Fruit fly (Drosophila melanogaster) whole organism: ENCODE results near the gene flw.

Experiments used
- CG8478 ChIP-seq: fragments of >200 bp; optimal IDR thresholded peaks from 2 replicates; lab custom pipeline; 2018; ENCODE audit warnings: inconsistent platforms
- Dll ChIP-seq: fragments of >200 bp; optimal IDR thresholded peaks from 2 replicates; lab custom pipeline; 2017
- EcR ChIP-seq, 2 experiments: fragments of >200 bp; optimal IDR thresholded peaks; 2 replicates each; lab custom pipeline; 2017; ENCODE audit warnings: missing biosample characterization in 2 of 2, missing genetic modification characterization in 2 of 2, missing genetic modification reagents in 2 of 2
- pan ChIP-seq: fragments of >200 bp; optimal IDR thresholded peaks from 2 replicates; lab custom pipeline; 2017
- psq ChIP-seq: fragments of >200 bp; optimal IDR thresholded peaks from 2 replicates; lab custom pipeline; 2017

DNA sequence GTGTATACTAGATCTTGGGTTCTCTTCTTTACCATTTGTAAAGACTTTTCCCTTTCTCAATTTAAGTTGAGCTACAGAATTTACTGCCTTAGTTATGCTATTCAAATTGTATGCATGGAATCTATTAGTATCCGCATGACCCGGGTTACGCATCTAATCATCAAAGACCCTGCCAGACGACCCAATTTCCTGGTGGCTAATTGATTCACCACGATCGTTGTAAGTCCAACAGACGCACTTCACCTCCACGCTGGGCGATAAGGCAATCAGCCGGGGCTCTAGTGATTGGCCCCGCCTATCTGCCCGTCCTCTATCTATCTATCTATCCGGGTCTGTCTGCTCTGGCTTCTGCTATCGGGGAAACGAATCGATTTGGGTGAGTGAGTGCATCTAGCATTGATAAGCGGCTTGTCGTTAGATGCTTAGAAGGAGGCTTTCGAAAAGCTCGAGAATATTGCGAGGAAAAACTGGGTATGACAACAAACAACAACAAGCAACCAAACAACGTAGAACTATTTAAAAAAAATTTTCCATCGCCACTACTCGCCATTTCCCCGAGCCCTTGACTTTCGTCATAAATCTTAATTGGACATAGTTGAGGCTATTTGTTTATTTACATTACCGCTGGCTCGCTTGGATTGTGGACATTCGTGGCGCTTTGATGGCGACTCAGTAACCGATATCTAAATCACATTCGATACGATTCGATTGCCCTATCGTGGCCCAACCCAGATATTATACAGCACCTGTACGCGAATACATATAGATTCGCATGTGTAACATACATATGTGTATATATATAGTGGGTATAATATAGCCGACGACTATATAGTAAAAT, 15.3 kb upstream of the flw start:
- TF ChIP-seq EcR (GFP tag; optimal IDR thresholded peaks at IDR 0.05; lab: Kevin White, UChicago), result no peak
- no peak for TF ChIP-seq psq (lab: Kevin White, UChicago)
- no peak for TF ChIP-seq pan (lab: Kevin White, UChicago)
- no peak for TF ChIP-seq CG8478 (lab: Kevin White, UChicago)
- TF ChIP-seq Dll, result no peak
